Worm (Caenorhabditis elegans): ENCODE measurements around the gene clec-265.

ce11 chrX:2996318-2996717 is 35.3 kb upstream of the clec-265 start:
- TF ChIP-seq nhr-77 (tag; optimal IDR thresholded peaks at IDR 0.05) (no peak), pha-4 (tag; optimal IDR thresholded peaks at IDR 0.05) (no peak), R02D3.7 (tag; optimal IDR thresholded peaks at IDR 0.05) (no peak), ama-1 (optimal IDR thresholded peaks at IDR 0.05) (no peak), nfya-1 (tag; optimal IDR thresholded peaks at IDR 0.05; ENCODE audit: insufficient read depth) (no peak)

Data from whole organism, L3 larva.